Worm (Caenorhabditis elegans) whole organism, midembryonic: ENCODE measurements around the gene rsr-2.

ENCODE experiments used
- T22C8.4 ChIP-seq: fragments of 200-800 bp; sonication (Bioruptor generic); IDR thresholded peaks from 2 replicates; pipeline ENCODE4 v1.3.6; 2022; ENCODE audit warnings: missing genetic modification characterization, missing compliant biosample characterization
- cog-1 ChIP-seq: sonication (generic microtip); optimal IDR thresholded peaks from 2 replicates; lab custom pipeline; 2016; ENCODE audit warnings: missing genetic modification characterization, missing compliant biosample characterization
- flt-1 ChIP-seq: fragments of 200-800 bp; sonication (Bioruptor generic); IDR thresholded peaks from 2 replicates; pipeline ENCODE4 v1.3.6; 2022; ENCODE audit warnings: missing genetic modification characterization, missing compliant biosample characterization
- klf-2 ChIP-seq: fragments of 200-800 bp; sonication (Bioruptor generic); conservative IDR thresholded peaks from 2 replicates; pipeline ENCODE4 v1.3.6; 2022; ENCODE audit warnings: missing genetic modification reagents, missing genetic modification characterization, missing compliant biosample characterization
- med-1 ChIP-seq: sonication (generic microtip); optimal IDR thresholded peaks from 2 replicates; lab custom pipeline; 2017; ENCODE audit warnings: missing genetic modification characterization, mild to moderate bottlenecking, missing compliant biosample characterization, antibody characterized with exemption, missing genetic modification reagents; ENCODE audit not compliant: insufficient read depth
- ref-1 ChIP-seq: fragments of 200-800 bp; sonication (Bioruptor generic); conservative IDR thresholded peaks from 2 replicates; pipeline ENCODE4 v1.3.6; 2022; ENCODE audit warnings: missing genetic modification reagents, missing genetic modification characterization, missing compliant biosample characterization
- tab-1 ChIP-seq: fragments of 200-800 bp; sonication (Bioruptor generic); IDR thresholded peaks from 2 replicates; pipeline ENCODE4 v1.3.6; 2022; ENCODE audit warnings: missing genetic modification characterization, missing compliant biosample characterization
- ztf-23 ChIP-seq: fragments of 200-800 bp; sonication (Bioruptor generic); IDR thresholded peaks from 2 replicates; pipeline ENCODE4 v1.3.6; 2022; ENCODE audit warnings: missing genetic modification reagents, missing genetic modification characterization, missing compliant biosample characterization
- ztf-29 ChIP-seq: fragments of 200-800 bp; sonication (Bioruptor generic); IDR thresholded peaks from 2 replicates; pipeline ENCODE4 v1.3.6; 2022; ENCODE audit warnings: missing genetic modification reagents, missing genetic modification characterization, missing compliant biosample characterization

rsr-2 gene

ce11 chrII:12263971-12264554 lies 38.9 kb downstream of the rsr-2 start, which contains the start of gene faxc-1:
Gene faxc-1 (plus strand): TSS chrII:12264192.
- TF ChIP-seq ztf-29 (GFP tag; lab: Robert Waterston, UW) (no peak), T22C8.4 (GFP tag; lab: Robert Waterston, UW) (no peak), klf-2 (GFP tag; lab: Robert Waterston, UW) (no peak), ref-1 (GFP tag; lab: Robert Waterston, UW) (no peak), ztf-23 (GFP tag; lab: Robert Waterston, UW) (no peak), tab-1 (GFP tag; lab: Robert Waterston, UW) (no peak), cog-1 (tag; lab: Kevin White, UChicago) (no peak), med-1 (GFP tag; lab: Kevin White, UChicago) (no peak), flt-1 (GFP tag; lab: Robert Waterston, UW) (no peak)

DNA sequence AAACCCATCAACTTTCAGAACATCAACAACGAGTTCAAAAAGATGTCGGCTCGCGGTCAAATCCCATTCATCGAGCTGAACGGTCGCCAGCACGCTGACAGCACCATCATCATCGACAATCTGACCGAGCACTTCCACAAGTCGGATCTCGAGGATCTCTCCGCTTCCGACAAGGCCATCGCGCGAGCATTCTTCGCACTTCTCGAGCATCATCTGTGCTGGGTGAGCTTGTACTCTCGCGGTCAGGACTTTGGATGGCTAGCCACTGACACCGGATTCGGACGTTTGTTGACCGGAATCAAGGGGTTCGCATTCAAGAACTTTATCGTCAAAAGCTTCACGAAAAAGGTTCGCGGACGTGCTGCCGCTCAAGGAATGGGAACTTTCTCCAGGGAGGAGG lies 39.7 kb downstream of the rsr-2 start:
- TF ChIP-seq cog-1 (tag; lab: Kevin White, UChicago): no peak
- TF ChIP-seq ztf-29 (GFP tag; lab: Robert Waterston, UW): no peak
- TF ChIP-seq med-1 (GFP tag; lab: Kevin White, UChicago): no peak
- no peak for TF ChIP-seq ref-1 (GFP tag; lab: Robert Waterston, UW)
- no peak for TF ChIP-seq T22C8.4 (GFP tag; lab: Robert Waterston, UW)
- no peak for TF ChIP-seq klf-2 (GFP tag; lab: Robert Waterston, UW)
- no peak for TF ChIP-seq ztf-23 (GFP tag; lab: Robert Waterston, UW)
- no peak for TF ChIP-seq flt-1 (GFP tag; lab: Robert Waterston, UW)
- no peak for TF ChIP-seq tab-1 (GFP tag; lab: Robert Waterston, UW)

ce11 chrII:12266145-12266544 lies 41.0 kb downstream of the rsr-2 start, which contains the start of gene tric-1B.1:
Gene tric-1B.1 (minus strand): TSS chrII:12266245.
- no peak for TF ChIP-seq tab-1 (GFP tag; lab: Robert Waterston, UW)
- no peak for TF ChIP-seq ref-1 (GFP tag; lab: Robert Waterston, UW)
- TF ChIP-seq ztf-23 (GFP tag; lab: Robert Waterston, UW): no peak
- no peak for TF ChIP-seq ztf-29 (GFP tag; lab: Robert Waterston, UW)
- TF ChIP-seq klf-2 (GFP tag; lab: Robert Waterston, UW): no peak
- TF ChIP-seq T22C8.4 (GFP tag; lab: Robert Waterston, UW): no peak
- no peak for TF ChIP-seq med-1 (GFP tag; lab: Kevin White, UChicago)
- no peak for TF ChIP-seq flt-1 (GFP tag; lab: Robert Waterston, UW)
- no peak for TF ChIP-seq cog-1 (tag; lab: Kevin White, UChicago)

- no peak for TF ChIP-seq cog-1 (tag; lab: Kevin White, UChicago)
- no peak for TF ChIP-seq flt-1 (GFP tag; lab: Robert Waterston, UW)
- no peak for TF ChIP-seq klf-2 (GFP tag; lab: Robert Waterston, UW)
- TF ChIP-seq ref-1 (GFP tag; lab: Robert Waterston, UW): no peak
- no peak for TF ChIP-seq ztf-29 (GFP tag; lab: Robert Waterston, UW)
- no peak for TF ChIP-seq T22C8.4 (GFP tag; lab: Robert Waterston, UW)
Observed at ce11 chrII:12266797-12267196, 41.6 kb downstream of the rsr-2 start.

ce11 chrII:12268857-12269256 lies 43.7 kb downstream of the rsr-2 start:
- TF ChIP-seq klf-2 (GFP tag; lab: Robert Waterston, UW) (no peak), flt-1 (GFP tag; lab: Robert Waterston, UW) (no peak), ztf-23 (GFP tag; lab: Robert Waterston, UW) (no peak), T22C8.4 (GFP tag; lab: Robert Waterston, UW) (no peak), tab-1 (GFP tag; lab: Robert Waterston, UW) (no peak), cog-1 (tag; lab: Kevin White, UChicago) (no peak)

ce11 chrII:12274944-12275343 lies 49.8 kb downstream of the rsr-2 start, which contains the start of gene Y57A10A.27:
Gene Y57A10A.27 (minus strand): TSS chrII:12275044.
- TF ChIP-seq ztf-29 (GFP tag; lab: Robert Waterston, UW): no peak
- TF ChIP-seq klf-2 (GFP tag; lab: Robert Waterston, UW): no peak
- no peak for TF ChIP-seq flt-1 (GFP tag; lab: Robert Waterston, UW)
- TF ChIP-seq med-1 (GFP tag; lab: Kevin White, UChicago): no peak
- no peak for TF ChIP-seq tab-1 (GFP tag; lab: Robert Waterston, UW)
- TF ChIP-seq cog-1 (tag; lab: Kevin White, UChicago): no peak
- no peak for TF ChIP-seq T22C8.4 (GFP tag; lab: Robert Waterston, UW)
- no peak for TF ChIP-seq ref-1 (GFP tag; lab: Robert Waterston, UW)
- TF ChIP-seq ztf-23 (GFP tag; lab: Robert Waterston, UW): no peak
